Fruit fly (Drosophila melanogaster): ENCODE results near the gene CG4615.

- TF ChIP-seq usp (GFP tag; optimal IDR thresholded peaks at IDR 0.05) (no peak), pan (optimal IDR thresholded peaks at IDR 0.05) (no peak), CG8478 (optimal IDR thresholded peaks at IDR 0.05) (no peak), psq (optimal IDR thresholded peaks at IDR 0.05) (no peak)
Measured at dm6 chrX:7102013-7102520, at the start of gene CG4615.
